Worm (Caenorhabditis elegans) whole organism, early embryonic: ENCODE data around the gene clec-251.

Source experiments
- B0310.2 ChIP-seq: sonication (generic microtip); optimal IDR thresholded peaks from 2 replicates; lab custom pipeline; 2016; ENCODE audit warnings: mild to moderate bottlenecking, missing genetic modification characterization, missing compliant biosample characterization
- F13C5.2 ChIP-seq: sonication (generic microtip); optimal IDR thresholded peaks from 2 replicates; lab custom pipeline; 2017; ENCODE audit warnings: mild to moderate bottlenecking, missing genetic modification characterization, inconsistent platforms, missing compliant biosample characterization
- aly-1 ChIP-seq: sonication (generic microtip); optimal IDR thresholded peaks from 2 replicates; lab custom pipeline; 2016; ENCODE audit warnings: missing genetic modification characterization, missing compliant biosample characterization
- ama-1 ChIP-seq: fragments of 150-350 bp; optimal IDR thresholded peaks from 2 replicates; lab custom pipeline; 2014
- ceh-13 ChIP-seq: fragments of 200-800 bp; sonication (Bioruptor generic); optimal IDR thresholded peaks from 2 replicates; lab custom pipeline; 2018; ENCODE audit warnings: mild to moderate bottlenecking, missing genetic modification characterization, missing compliant biosample characterization
- ceh-36 ChIP-seq: sonication (generic microtip); optimal IDR thresholded peaks from 2 replicates; lab custom pipeline; 2016; ENCODE audit warnings: missing genetic modification characterization, inconsistent platforms, missing compliant biosample characterization
- ets-7 ChIP-seq: sonication (generic microtip); optimal IDR thresholded peaks from 2 replicates; lab custom pipeline; 2016; ENCODE audit warnings: missing genotype, missing genetic modification characterization, missing compliant biosample characterization
- flt-1 ChIP-seq: fragments of 200-800 bp; sonication (Bioruptor generic); IDR thresholded peaks from 2 replicates; pipeline ENCODE4 v1.3.6; 2022; ENCODE audit warnings: missing genetic modification characterization, missing compliant biosample characterization
- hmbx-1 ChIP-seq: sonication (generic microtip); optimal IDR thresholded peaks from 2 replicates; lab custom pipeline; 2016; ENCODE audit warnings: mild to moderate bottlenecking, missing genetic modification characterization, missing compliant biosample characterization
- hmg-4 ChIP-seq: fragments of 200-800 bp; sonication (Bioruptor generic); optimal IDR thresholded peaks from 2 replicates; lab custom pipeline; 2018; ENCODE audit warnings: mild to moderate bottlenecking, missing genetic modification characterization, missing compliant biosample characterization
- hnd-1 ChIP-seq: sonication (generic microtip); optimal IDR thresholded peaks from 2 replicates; lab custom pipeline; 2016; ENCODE audit warnings: missing genetic modification characterization, missing compliant biosample characterization
- pes-1 ChIP-seq: fragments of 200-800 bp; sonication (Bioruptor generic); IDR thresholded peaks from 2 replicates; pipeline ENCODE4 v1.3.6; 2022; ENCODE audit warnings: missing genetic modification reagents, missing genetic modification characterization, missing compliant biosample characterization
- scrt-1 ChIP-seq: fragments of 200-800 bp; sonication (Bioruptor generic); IDR thresholded peaks from 2 replicates; pipeline ENCODE4 v1.3.6; 2022; ENCODE audit warnings: missing genetic modification characterization, missing compliant biosample characterization
- sea-1 ChIP-seq: fragments of 200-800 bp; sonication (Bioruptor generic); conservative IDR thresholded peaks from 2 replicates; pipeline ENCODE4 v1.3.6; 2022; ENCODE audit warnings: missing genetic modification characterization, missing compliant biosample characterization
- tbx-11 ChIP-seq: fragments of 200-800 bp; sonication (Bioruptor generic); IDR thresholded peaks from 2 replicates; pipeline ENCODE4 v1.3.6; 2022; ENCODE audit warnings: missing genetic modification characterization, missing compliant biosample characterization
- tbx-37 ChIP-seq: fragments of 200-800 bp; sonication (Bioruptor generic); conservative IDR thresholded peaks from 2 replicates; pipeline ENCODE4 v1.3.6; 2022; ENCODE audit warnings: missing genetic modification reagents, missing genetic modification characterization, missing compliant biosample characterization
- tra-4 ChIP-seq: sonication (generic microtip); optimal IDR thresholded peaks from 2 replicates; lab custom pipeline; 2017; ENCODE audit warnings: missing genetic modification characterization, missing compliant biosample characterization

Gene clec-251

DNA sequence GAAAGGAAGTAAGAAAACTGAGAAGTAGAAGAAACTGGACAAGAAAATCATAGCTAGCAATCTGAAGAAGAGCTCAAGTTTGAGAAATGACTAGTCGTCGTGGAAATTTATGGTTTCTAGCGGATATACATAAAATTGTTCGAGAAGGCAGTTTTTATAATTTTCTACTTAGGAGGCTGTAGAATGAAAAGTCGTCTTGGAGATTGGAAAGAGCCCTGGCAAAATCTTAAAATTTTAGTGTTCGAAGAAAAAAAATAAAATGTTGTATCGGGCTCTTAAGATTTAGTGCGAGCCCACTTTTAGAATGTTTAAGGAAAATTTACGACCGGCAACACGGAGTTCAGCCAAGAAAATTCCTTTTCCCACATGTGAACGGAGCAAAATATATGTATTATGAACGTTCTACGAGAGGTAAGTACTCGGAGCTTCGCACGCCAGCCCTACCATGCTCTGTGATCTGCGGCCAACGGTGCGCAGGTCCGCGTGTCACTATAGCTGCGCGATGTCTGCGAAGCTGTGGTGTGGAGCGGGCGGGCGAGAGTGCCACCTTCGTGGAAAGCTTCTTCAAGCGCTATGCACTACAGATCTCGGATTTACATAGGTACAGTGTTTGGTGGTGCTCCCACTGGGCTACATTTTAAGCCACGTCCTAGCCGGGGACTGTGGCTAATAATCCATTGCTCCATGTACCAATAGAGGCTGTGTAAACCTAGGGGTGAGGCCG, at the start of gene clec-251:
Gene clec-251, minus strand, starts transcription at position 51 of the 724 bp plus-strand sequence.
- TF ChIP-seq F13C5.2 (tag; lab: Kevin White, UChicago) = no peak
- TF ChIP-seq scrt-1 = no peak
- TF ChIP-seq ama-1 (lab: Kevin White, UChicago) = no peak
- TF ChIP-seq sea-1 = no peak
- TF ChIP-seq ets-7 (tag; lab: Kevin White, UChicago) = no peak

- no peak for TF ChIP-seq ceh-13 (GFP tag; lab: Kevin White, UChicago)
- no peak for TF ChIP-seq tbx-11
- no peak for TF ChIP-seq ets-7 (tag; lab: Kevin White, UChicago)
- TF ChIP-seq pes-1 = no peak
- no peak for TF ChIP-seq hmg-4 (GFP tag; lab: Kevin White, UChicago)
- TF ChIP-seq B0310.2 (tag; lab: Kevin White, UChicago) = no peak
Observed at ce11 chrV:18790658-18791057, 43.9 kb upstream of the clec-251 start, which contains the start of gene nhr-231. TSS of gene nhr-231 (plus strand) at chrV:18790958.

ce11 chrV:18787417-18787918, 40.7 kb upstream of the clec-251 start, which contains the start of gene Y17D7B.2:
TSS of gene Y17D7B.2 (plus strand) at chrV:18787739.
- TF ChIP-seq scrt-1 (no peak), F13C5.2 (tag; lab: Kevin White, UChicago) (no peak), flt-1 (GFP tag; lab: Robert Waterston, UW) (no peak), tra-4 (tag; lab: Kevin White, UChicago) (no peak), tbx-37 (GFP tag; lab: Robert Waterston, UW) (no peak), hmbx-1 (tag; lab: Kevin White, UChicago) (no peak)

DNA sequence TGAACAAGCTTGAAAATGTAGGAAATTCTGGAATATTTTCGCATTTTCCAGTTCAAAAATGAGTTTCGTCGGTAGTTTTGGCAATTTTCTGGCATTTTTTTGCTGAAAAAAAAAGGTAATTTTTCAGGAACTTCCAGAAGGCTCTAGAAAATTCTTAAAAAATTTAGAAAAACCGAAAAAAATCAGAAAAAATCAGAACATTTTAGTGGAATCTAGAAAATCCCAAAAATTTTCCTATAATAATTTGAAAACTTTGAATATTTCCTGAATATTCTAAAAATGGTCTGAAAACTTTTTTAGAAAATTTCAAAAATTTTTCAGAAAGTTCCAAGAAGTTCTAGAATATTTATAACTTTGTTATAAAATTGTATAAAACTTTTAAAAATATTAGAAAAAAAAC, 39.9 kb upstream of the clec-251 start, which contains the start of gene Y17D7B.3:
Gene Y17D7B.3, minus strand, starts transcription at position 101 of the 400 bp plus-strand sequence.
- no peak for TF ChIP-seq B0310.2 (tag; lab: Kevin White, UChicago)
- TF ChIP-seq tbx-11 = no peak
- no peak for TF ChIP-seq ceh-13 (GFP tag; lab: Kevin White, UChicago)
- TF ChIP-seq tra-4 (tag; lab: Kevin White, UChicago) = no peak
- no peak for TF ChIP-seq scrt-1
- TF ChIP-seq hnd-1 = no peak
- TF ChIP-seq sea-1 = no peak
- no peak for TF ChIP-seq pes-1
- TF ChIP-seq flt-1 (GFP tag; lab: Robert Waterston, UW) = no peak

ce11 chrV:18783474-18783873, 36.7 kb upstream of the clec-251 start, which contains the start of gene Y17D7B.10:
TSS of gene Y17D7B.10 (plus strand) at chrV:18783716.
- no peak for TF ChIP-seq ama-1 (lab: Kevin White, UChicago)
- no peak for TF ChIP-seq sea-1
- TF ChIP-seq tbx-11 = no peak
- no peak for TF ChIP-seq ceh-36
- no peak for TF ChIP-seq B0310.2 (tag; lab: Kevin White, UChicago)

- TF ChIP-seq ets-7 (tag; lab: Kevin White, UChicago) = no peak
- no peak for TF ChIP-seq ama-1 (lab: Kevin White, UChicago)
- TF ChIP-seq B0310.2 (tag; lab: Kevin White, UChicago) = no peak
- no peak for TF ChIP-seq hmg-4 (GFP tag; lab: Kevin White, UChicago)
- TF ChIP-seq F13C5.2 (tag; lab: Kevin White, UChicago) = no peak
- no peak for TF ChIP-seq hnd-1
- TF ChIP-seq flt-1 (GFP tag; lab: Robert Waterston, UW) = no peak
- no peak for TF ChIP-seq tra-4 (tag; lab: Kevin White, UChicago)
- no peak for TF ChIP-seq pes-1
- TF ChIP-seq tbx-37 (GFP tag; lab: Robert Waterston, UW) = no peak
- TF ChIP-seq hmbx-1 (tag; lab: Kevin White, UChicago) = no peak
- no peak for TF ChIP-seq sea-1
- TF ChIP-seq scrt-1 = no peak
- TF ChIP-seq aly-1 (tag; lab: Kevin White, UChicago) = no peak
- no peak for TF ChIP-seq tbx-11
- TF ChIP-seq ceh-36 = no peak
- no peak for TF ChIP-seq ceh-13 (GFP tag; lab: Kevin White, UChicago)
Observed at ce11 chrV:18782747-18783146, 36.0 kb upstream of the clec-251 start.

DNA sequence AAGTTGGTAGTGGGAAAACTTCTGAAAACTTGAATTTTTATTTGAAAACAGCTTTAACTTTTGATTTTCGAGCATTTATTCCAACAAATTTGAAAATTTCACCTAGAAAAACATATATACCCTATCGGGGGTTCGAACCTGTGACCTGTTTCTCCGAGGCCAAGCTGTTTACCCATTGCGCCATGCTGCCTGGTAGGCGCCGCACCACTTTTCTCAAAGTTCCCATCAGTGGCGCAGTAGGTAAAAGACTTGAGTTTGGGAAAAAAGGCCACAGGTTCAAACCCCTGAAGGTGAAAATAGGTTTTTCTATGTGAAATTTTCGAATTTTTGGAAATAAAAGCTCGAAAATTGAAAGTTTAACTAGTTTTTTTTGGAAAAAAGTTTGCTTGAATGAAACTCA, 33.8 kb upstream of the clec-251 start:
- TF ChIP-seq B0310.2 (tag; lab: Kevin White, UChicago) (no peak), hnd-1 (no peak), sea-1 (no peak), hmbx-1 (tag; lab: Kevin White, UChicago) (no peak), tbx-37 (GFP tag; lab: Robert Waterston, UW) (no peak), ama-1 (lab: Kevin White, UChicago) (no peak), F13C5.2 (tag; lab: Kevin White, UChicago) (no peak), tra-4 (tag; lab: Kevin White, UChicago) (no peak), flt-1 (GFP tag; lab: Robert Waterston, UW) (no peak), scrt-1 (no peak), tbx-11 (no peak), pes-1 (no peak), ceh-36 (no peak), aly-1 (tag; lab: Kevin White, UChicago) (no peak), hmg-4 (GFP tag; lab: Kevin White, UChicago) (no peak), ets-7 (tag; lab: Kevin White, UChicago) (no peak), ceh-13 (GFP tag; lab: Kevin White, UChicago) (no peak)

ce11 chrV:18776245-18776737, 29.5 kb upstream of the clec-251 start, which contains the start of gene Y17D7B.4:
TSS of gene Y17D7B.4 (minus strand) at chrV:18776687.
- TF ChIP-seq ets-7 (tag; lab: Kevin White, UChicago) = no peak
- TF ChIP-seq hmbx-1 (tag; lab: Kevin White, UChicago) = no peak
- no peak for TF ChIP-seq hmg-4 (GFP tag; lab: Kevin White, UChicago)
- no peak for TF ChIP-seq ceh-13 (GFP tag; lab: Kevin White, UChicago)
- TF ChIP-seq ama-1 (lab: Kevin White, UChicago) = no peak
- TF ChIP-seq pes-1 = no peak
- no peak for TF ChIP-seq sea-1
- no peak for TF ChIP-seq flt-1 (GFP tag; lab: Robert Waterston, UW)
- no peak for TF ChIP-seq hnd-1
